Fruit fly (Drosophila melanogaster) S2 (cell line): ENCODE results near the gene CG12535.

Source experiments
- CG8478 ChIP-seq: fragments of >200 bp; optimal IDR thresholded peaks from 2 replicates; lab custom pipeline; 2018
- CTCF ChIP-seq, 2 experiments: fragments of >200 bp; optimal IDR thresholded peaks; 2 replicates each; lab custom pipeline; 2018

DNA sequence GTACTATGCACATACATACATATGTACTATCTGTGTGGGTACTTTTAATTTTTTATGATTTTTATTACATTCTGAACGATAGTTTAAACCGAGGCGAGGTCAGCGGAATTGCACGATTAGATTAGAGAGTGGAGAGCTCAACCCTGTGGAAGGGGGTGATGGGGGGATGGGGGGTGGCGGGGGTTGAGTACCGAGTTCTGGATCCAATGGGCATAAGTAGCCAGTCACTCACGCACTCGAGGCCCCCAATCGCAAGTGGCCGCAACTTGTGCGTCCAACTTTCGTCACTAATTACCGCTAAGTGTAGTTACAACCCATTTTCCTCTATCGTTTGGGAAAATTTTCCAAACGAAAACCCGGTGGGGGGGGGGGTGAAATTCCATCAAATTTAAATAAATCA, 92.5 kb downstream of the CG12535 start:
- no peak for TF ChIP-seq CTCF (optimal IDR thresholded peaks at IDR 0.05; lab: Kevin White, UChicago)
- no peak for TF ChIP-seq CG8478 (lab: Kevin White, UChicago)
